Worm (Caenorhabditis elegans): ENCODE data around the gene osm-10.

ce11 chrIII:7290462-7290861 lies 47.4 kb downstream of the osm-10 start, which contains the start of gene algn-11:
- TF ChIP-seq lin-35 (GFP tag; optimal IDR thresholded peaks at IDR 0.05) (no peak), ceh-100 (GFP tag; IDR thresholded peaks at IDR 0.05) (no peak), snpc-4 (GFP tag; optimal IDR thresholded peaks at IDR 0.05) (no peak), snpc-4 (tag; optimal IDR thresholded peaks at IDR 0.05) (no peak), zim-3 (tag; optimal IDR thresholded peaks at IDR 0.05) (no peak), F49E8.2 (tag; optimal IDR thresholded peaks at IDR 0.05; ENCODE audit: insufficient read depth) (no peak), nfyb-1 (GFP tag; IDR thresholded peaks at IDR 0.05) (no peak), nhr-80 (tag; optimal IDR thresholded peaks at IDR 0.05) (no peak)
